Worm (Caenorhabditis elegans) whole organism, young adult: ENCODE results near the gene grl-12.

ENCODE experiments used
- F23B12.7 ChIP-seq: sonication (generic microtip); optimal IDR thresholded peaks from 2 replicates; lab custom pipeline; 2017; ENCODE audit warnings: missing genetic modification characterization, mild to moderate bottlenecking, missing compliant biosample characterization, antibody characterized with exemption, moderate library complexity; ENCODE audit not compliant: insufficient read depth
- F37B4.10 ChIP-seq: fragments of 200-800 bp; sonication (Bioruptor generic); IDR thresholded peaks from 2 replicates; pipeline ENCODE4 v1.3.6; 2022; ENCODE audit warnings: missing genetic modification characterization, missing compliant biosample characterization
- F52B5.7 ChIP-seq: sonication (generic microtip); optimal IDR thresholded peaks from 2 replicates; lab custom pipeline; 2016; ENCODE audit warnings: mild to moderate bottlenecking, missing genetic modification characterization, missing compliant biosample characterization
- Y53G8AR.9 ChIP-seq: fragments of 200-800 bp; sonication (Bioruptor generic); conservative IDR thresholded peaks from 2 replicates; pipeline ENCODE4 v1.3.6; 2022; ENCODE audit warnings: missing genetic modification reagents, missing genetic modification characterization, missing compliant biosample characterization
- ama-1 ChIP-seq, 3 experiments: fragments of 150-350 bp in 1 of 3; sonication (generic microtip) in 2 of 3; optimal IDR thresholded peaks; 2 replicates each; lab custom pipeline; 2014 to 2018; ENCODE audit warnings: missing biosample characterization in 2 of 3, missing genetic modification characterization in 2 of 3, missing genetic modification reagents in 2 of 3
- bed-1 ChIP-seq: fragments of 200-800 bp; sonication (Bioruptor generic); IDR thresholded peaks from 2 replicates; pipeline ENCODE4 v1.3.6; 2022; ENCODE audit warnings: missing genetic modification reagents, missing genetic modification characterization, missing compliant biosample characterization
- ceh-40 ChIP-seq: fragments of 200-800 bp; sonication (Bioruptor generic); IDR thresholded peaks from 2 replicates; pipeline ENCODE4 v1.3.6; 2022; ENCODE audit warnings: missing genetic modification characterization, missing compliant biosample characterization
- egl-18 ChIP-seq: fragments of 200-800 bp; sonication (Bioruptor generic); IDR thresholded peaks from 2 replicates; pipeline ENCODE4 v1.3.6; 2022; ENCODE audit warnings: missing genetic modification reagents, missing genetic modification characterization, missing compliant biosample characterization
- let-607 ChIP-seq, 2 experiments: fragments of 200-800 bp in 1 of 2; sonication (Bioruptor generic) in 1 of 2; sonication (generic microtip) in 1 of 2; optimal IDR thresholded peaks; 2 replicates each; lab custom pipeline; 2016 to 2018; ENCODE audit warnings: mild to moderate bottlenecking in 2 of 2, missing compliant biosample characterization in 2 of 2, missing genetic modification characterization in 2 of 2, moderate library complexity in 2 of 2, missing genotype in 1 of 2
- lin-26 ChIP-seq: fragments of 200-800 bp; sonication (Bioruptor generic); IDR thresholded peaks from 2 replicates; pipeline ENCODE4 v1.3.6; 2022; ENCODE audit warnings: missing genetic modification reagents, missing genetic modification characterization, missing compliant biosample characterization
- madf-8 ChIP-seq: fragments of 200-800 bp; sonication (Bioruptor generic); conservative IDR thresholded peaks from 2 replicates; pipeline ENCODE4 v1.3.6; 2022; ENCODE audit warnings: missing genetic modification reagents, missing genetic modification characterization, missing compliant biosample characterization
- snpc-4 ChIP-seq, 5 experiments: fragments of 150-350 bp in 1 of 5; sonication (generic microtip) in 4 of 5; optimal IDR thresholded peaks; 2 replicates each; lab custom pipeline; 2014 to 2018; ENCODE audit warnings: missing genetic modification characterization in 5 of 5, missing biosample characterization in 3 of 5, antibody characterized with exemption in 2 of 5, mild to moderate bottlenecking in 2 of 5, missing compliant biosample characterization in 2 of 5, missing genotype in 2 of 5, moderate library complexity in 2 of 5, missing genetic modification reagents in 1 of 5
- unc-130 ChIP-seq: sonication (generic microtip); optimal IDR thresholded peaks from 2 replicates; lab custom pipeline; 2016; ENCODE audit warnings: missing genetic modification reagents, missing genetic modification characterization, missing compliant biosample characterization
- unc-62 ChIP-seq: fragments of 150-350 bp; optimal IDR thresholded peaks from 2 replicates; lab custom pipeline; 2014; ENCODE audit warnings: missing biosample characterization, missing genetic modification reagents, missing genetic modification characterization

ce11 chrV:8621213-8621612, 15.6 kb downstream of the grl-12 start, which contains the start of gene idpc-2:
- TF ChIP-seq ceh-40 (GFP tag; lab: Robert Waterston, UW) (no peak), unc-62 (GFP tag; lab: Kevin White, UChicago) (no peak), let-607 (tag; optimal IDR thresholded peaks at IDR 0.05; lab: Kevin White, UChicago) (no peak), bed-1 (GFP tag; lab: Robert Waterston, UW) (no peak), madf-8 (GFP tag; lab: Robert Waterston, UW) (no peak), snpc-4 (GFP tag; optimal IDR thresholded peaks at IDR 0.05; lab: Kevin White, UChicago) (no peak), snpc-4 (tag; optimal IDR thresholded peaks at IDR 0.05; lab: Kevin White, UChicago) (no peak), Y53G8AR.9 (GFP tag; lab: Robert Waterston, UW) (no peak), F37B4.10 (GFP tag; lab: Robert Waterston, UW) (no peak), unc-130 (GFP tag; lab: Kevin White, UChicago) (no peak), F23B12.7 (tag; lab: Kevin White, UChicago) (no peak), F52B5.7 (no peak), ama-1 (optimal IDR thresholded peaks at IDR 0.05; lab: Kevin White, UChicago) (no peak), ama-1 (GFP tag; optimal IDR thresholded peaks at IDR 0.05; lab: Kevin White, UChicago) (no peak), egl-18 (GFP tag; lab: Robert Waterston, UW) (no peak), lin-26 (no peak)
